Worm (Caenorhabditis elegans): ENCODE data around the gene fbxa-128.
"Not testable (repeated sequence)": the region's sequence is repeated elsewhere in the genome, so short reads cannot be mapped to it uniquely, and the experiment has no call there.

fbxa-128 gene

ce11 chrIII:11141791-11142490 lies 3.0 kb upstream of the fbxa-128 start, which contains the start of the genes Y47D3A.1 and pola-1 (continued):
- TF ChIP-seq somi-1 (GFP tag; optimal IDR thresholded peaks at IDR 0.05) (no peak), ztf-28 (GFP tag; IDR thresholded peaks at IDR 0.05) (0 out of 2 replicates have a peak, but pooled peaks have one; percentile 64), unc-130 (GFP tag; optimal IDR thresholded peaks at IDR 0.05) (peak; percentile 69), sea-2 (GFP tag; IDR thresholded peaks at IDR 0.05) (no peak), Y67H2A.10 (GFP tag; conservative IDR thresholded peaks at IDR 0.05) (peak; percentile 70; the same call in 1 of the 2 replicates), ztf-26 (tag; optimal IDR thresholded peaks at IDR 0.05) (no peak), nhr-179 (tag; optimal IDR thresholded peaks at IDR 0.05) (no peak), cebp-1 (GFP tag; IDR thresholded peaks at IDR 0.05) (no peak), cebp-1 (tag; optimal IDR thresholded peaks at IDR 0.05) (peak; percentile 55), ccch-3 (GFP tag; optimal IDR thresholded peaks at IDR 0.05) (no peak), snpc-1.3 (tag; optimal IDR thresholded peaks at IDR 0.05; ENCODE audit: insufficient read depth) (peak; percentile 55), pbrm-1 (GFP tag; IDR thresholded peaks at IDR 0.05) (peak; percentile 37; the same call in 1 of the 2 replicates), F39B2.1 (GFP tag; IDR thresholded peaks at IDR 0.05) (no peak), dox-1 (GFP tag; IDR thresholded peaks at IDR 0.05) (peak; percentile 90), madf-8 (GFP tag; conservative IDR thresholded peaks at IDR 0.05) (peak; percentile 60), lin-35 (GFP tag; optimal IDR thresholded peaks at IDR 0.05) (peak in 2 of 3 experiments; percentile 23 to 82), madf-10 (tag; optimal IDR thresholded peaks at IDR 0.05) (peak; percentile 30), snpc-1.1 (tag; optimal IDR thresholded peaks at IDR 0.05; ENCODE audit: insufficient read depth) (peak; percentile 6), rcor-1 (GFP tag; IDR thresholded peaks at IDR 0.05) (peak; percentile 52), ceh-100 (GFP tag; IDR thresholded peaks at IDR 0.05) (peak; percentile 98), madf-6 (GFP tag; IDR thresholded peaks at IDR 0.05) (peak; percentile 87), D2030.7 (GFP tag; IDR thresholded peaks at IDR 0.05) (peak; percentile 83), F33H1.4 (GFP tag; IDR thresholded peaks at IDR 0.05) (peak; percentile 51)

- not testable (repeated sequence) for TF ChIP-seq snpc-4 (GFP tag; optimal IDR thresholded peaks at IDR 0.05); snpc-4 (tag; optimal IDR thresholded peaks at IDR 0.05); ama-1 (optimal IDR thresholded peaks at IDR 0.05); ama-1 (GFP tag; optimal IDR thresholded peaks at IDR 0.05); K11D2.4 (GFP tag; IDR thresholded peaks at IDR 0.05)
Measured at ce11 chrIII:11131475-11131874, 7.4 kb downstream of the fbxa-128 start, which contains the start of gene pha-1. Gene pha-1, plus strand, starts transcription at chrIII:11131775.

ce11 chrIII:11129363-11129762 lies 9.6 kb downstream of the fbxa-128 start:
- TF ChIP-seq nhr-80 (tag; optimal IDR thresholded peaks at IDR 0.05) = no peak
- no peak for TF ChIP-seq egrh-3 (GFP tag; IDR thresholded peaks at IDR 0.05)
- TF ChIP-seq repo-1 (tag; optimal IDR thresholded peaks at IDR 0.05) = no peak
- no peak for TF ChIP-seq F33H1.4 (GFP tag; IDR thresholded peaks at IDR 0.05)
- TF ChIP-seq attf-3 (GFP tag; conservative IDR thresholded peaks at IDR 0.05) = no peak
- TF ChIP-seq lin-26 (GFP tag; IDR thresholded peaks at IDR 0.05) = no peak
- TF ChIP-seq ceh-91 (GFP tag; IDR thresholded peaks at IDR 0.05) = no peak
- no peak for TF ChIP-seq die-1 (tag; optimal IDR thresholded peaks at IDR 0.05)
- no peak for TF ChIP-seq zfh-2 (GFP tag; conservative IDR thresholded peaks at IDR 0.05)
- no peak for TF ChIP-seq rec-8 (tag; optimal IDR thresholded peaks at IDR 0.05)
- no peak for TF ChIP-seq sptf-2 (GFP tag; optimal IDR thresholded peaks at IDR 0.05)
